Fruit fly (Drosophila melanogaster) whole organism, embryonic: ENCODE results near the gene CG10510.
A peak's percentile ranks its signal among the peaks of the same experiment; 100 is the strongest.

Source experiments
- Asciz ChIP-seq: fragments of 200-800 bp; sonication (Bioruptor generic); optimal IDR thresholded peaks from 2 replicates; lab custom pipeline; 2017; ENCODE audit warnings: missing biosample characterization, mild to moderate bottlenecking, missing genetic modification characterization, missing genetic modification reagents
- BEAF-32 ChIP-seq: fragments of 200-800 bp; sonication (Bioruptor generic); optimal IDR thresholded peaks from 3 replicates; lab custom pipeline; 2017; ENCODE audit warnings: missing biosample characterization, missing genetic modification characterization, mild to moderate bottlenecking, moderate library complexity, missing genetic modification reagents
- CG11723 ChIP-seq: fragments of 200-800 bp; sonication (Bioruptor generic); optimal IDR thresholded peaks from 2 replicates; lab custom pipeline; 2017; ENCODE audit warnings: missing biosample characterization, mild to moderate bottlenecking, missing genetic modification characterization
- CG12391 ChIP-seq: fragments of 200-800 bp; sonication (Bioruptor generic); optimal IDR thresholded peaks from 3 replicates; lab custom pipeline; 2018; ENCODE audit warnings: missing biosample characterization, mild to moderate bottlenecking, missing genetic modification characterization, moderate library complexity
- CG12659 ChIP-seq: fragments of 200-800 bp; sonication (Bioruptor generic); optimal IDR thresholded peaks from 3 replicates; lab custom pipeline; 2017; ENCODE audit warnings: mild to moderate bottlenecking, missing biosample characterization, missing genetic modification reagents, missing genetic modification characterization
- CG13287 ChIP-seq: fragments of 200-800 bp; sonication (Bioruptor generic); IDR thresholded peaks from 2 replicates; pipeline ENCODE4 v1.3.6; 2022; ENCODE audit warnings: missing biosample characterization, missing genetic modification characterization; ENCODE audit not compliant: partially characterized antibody
- CG13424 ChIP-seq: fragments of 200-800 bp; sonication (Bioruptor generic); optimal IDR thresholded peaks from 2 replicates; lab custom pipeline; 2019; ENCODE audit warnings: missing biosample characterization, mild to moderate bottlenecking, missing genetic modification characterization, moderate library complexity
- CG14050 ChIP-seq: fragments of 200-800 bp; sonication (Bioruptor generic); IDR thresholded peaks from 3 replicates; pipeline ENCODE4 v1.3.6; 2022; ENCODE audit warnings: missing biosample characterization, missing genetic modification characterization
- CG15696 ChIP-seq: fragments of 200-800 bp; sonication (Bioruptor generic); optimal IDR thresholded peaks from 2 replicates; lab custom pipeline; 2019; ENCODE audit warnings: missing biosample characterization, mild to moderate bottlenecking, missing genetic modification characterization, moderate library complexity
- CG17361 ChIP-seq: fragments of 200-800 bp; sonication (Bioruptor generic); IDR thresholded peaks from 3 replicates; pipeline ENCODE4 v1.3.6; 2022; ENCODE audit warnings: missing biosample characterization, missing genetic modification characterization
- CG17912 ChIP-seq: fragments of 200-800 bp; sonication (Bioruptor generic); optimal IDR thresholded peaks from 2 replicates; lab custom pipeline; 2018; ENCODE audit warnings: missing biosample characterization, mild to moderate bottlenecking, missing genetic modification characterization
- CG18476 ChIP-seq: fragments of 200-800 bp; sonication (Bioruptor generic); optimal IDR thresholded peaks from 2 replicates; lab custom pipeline; 2016; ENCODE audit warnings: missing biosample characterization, mild to moderate bottlenecking, missing genetic modification characterization
- CG2712 ChIP-seq: fragments of 200-800 bp; optimal IDR thresholded peaks from 3 replicates; lab custom pipeline; 2019; ENCODE audit warnings: missing biosample characterization, mild to moderate bottlenecking, missing genetic modification characterization, moderate library complexity
- CG2875 ChIP-seq: fragments of 200-800 bp; sonication (Bioruptor generic); optimal IDR thresholded peaks from 2 replicates; lab custom pipeline; 2017; ENCODE audit warnings: missing biosample characterization, mild to moderate bottlenecking, missing genetic modification characterization, missing genetic modification reagents
- CG31441 ChIP-seq: fragments of 200-800 bp; sonication (Bioruptor generic); IDR thresholded peaks from 2 replicates; pipeline ENCODE4 v1.3.6; 2022; ENCODE audit warnings: missing biosample characterization, missing genetic modification characterization
- CG32532 ChIP-seq: fragments of 200-800 bp; sonication (Bioruptor generic); IDR thresholded peaks from 2 replicates; pipeline ENCODE4 v1.3.6; 2022; ENCODE audit warnings: missing biosample characterization, missing genetic modification characterization
- CG34422 ChIP-seq: fragments of 200-800 bp; sonication (Bioruptor generic); IDR thresholded peaks from 3 replicates; pipeline ENCODE4 v1.3.6; 2022; ENCODE audit warnings: missing biosample characterization, missing genetic modification characterization
- CG7987 ChIP-seq: fragments of 200-800 bp; sonication (Bioruptor generic); optimal IDR thresholded peaks from 2 replicates; lab custom pipeline; 2018; ENCODE audit warnings: missing biosample characterization, mild to moderate bottlenecking, missing genetic modification characterization, moderate library complexity
- CG8290 ChIP-seq, 3 experiments: fragments of 200-800 bp; sonication (Bioruptor generic); optimal IDR thresholded peaks; 2 replicates each; lab custom pipeline; 2016 to 2019; ENCODE audit warnings: missing biosample characterization in 3 of 3, missing genetic modification characterization in 3 of 3, mild to moderate bottlenecking in 2 of 3, moderate library complexity in 1 of 3
- CkIIα-i1 ChIP-seq: fragments of 200-800 bp; sonication (Bioruptor generic); IDR thresholded peaks from 2 replicates; pipeline ENCODE4 v1.3.6; 2022; ENCODE audit warnings: missing biosample characterization, missing genetic modification characterization
- CoRest ChIP-seq: fragments of 200-800 bp; sonication (Bioruptor generic); optimal IDR thresholded peaks from 3 replicates; lab custom pipeline; 2018; ENCODE audit warnings: missing biosample characterization, mild to moderate bottlenecking, missing genetic modification characterization, moderate library complexity
- CrebB ChIP-seq: fragments of 200-800 bp; sonication (Bioruptor generic); optimal IDR thresholded peaks from 3 replicates; lab custom pipeline; 2018; ENCODE audit warnings: missing biosample characterization, mild to moderate bottlenecking, missing genetic modification characterization
- Ets65A ChIP-seq: fragments of 200-800 bp; sonication (Bioruptor generic); peaks from one replicate; lab custom pipeline; 2016; ENCODE audit warnings: missing biosample characterization, missing genetic modification characterization
- Fer2 ChIP-seq: fragments of 200-800 bp; sonication (Bioruptor generic); optimal IDR thresholded peaks from 2 replicates; lab custom pipeline; 2018; ENCODE audit warnings: missing biosample characterization, mild to moderate bottlenecking, missing genetic modification characterization, moderate library complexity
- Hr51 ChIP-seq, 2 experiments: fragments of 200-800 bp; sonication (Bioruptor generic); optimal IDR thresholded peaks; 2 replicates in 1 of 2; 3 replicates in 1 of 2; lab custom pipeline; 2016 to 2018; ENCODE audit warnings: missing biosample characterization in 2 of 2, missing genetic modification characterization in 2 of 2, mild to moderate bottlenecking in 1 of 2, moderate library complexity in 1 of 2
- Lhr ChIP-seq: fragments of 200-800 bp; sonication (Bioruptor generic); optimal IDR thresholded peaks from 3 replicates; lab custom pipeline; 2017; ENCODE audit warnings: mild to moderate bottlenecking, missing biosample characterization, missing genetic modification reagents, missing genetic modification characterization
- Pdp1 ChIP-seq, 2 experiments: fragments of 200-800 bp; sonication (Bioruptor generic); optimal IDR thresholded peaks; 3 replicates each; lab custom pipeline; 2016; ENCODE audit warnings: missing biosample characterization in 2 of 2, missing genetic modification characterization in 2 of 2, mild to moderate bottlenecking in 1 of 2, moderate library complexity in 1 of 2
- Rfx ChIP-seq: fragments of 200-800 bp; sonication (Bioruptor generic); IDR thresholded peaks from 2 replicates; pipeline ENCODE4 v1.3.6; 2022; ENCODE audit warnings: missing biosample characterization, missing genetic modification characterization
- TFAM ChIP-seq: fragments of 200-800 bp; sonication (Bioruptor generic); optimal IDR thresholded peaks from 2 replicates; lab custom pipeline; 2017; ENCODE audit warnings: missing biosample characterization, missing genetic modification characterization, inconsistent platforms
- ase ChIP-seq: fragments of 200-800 bp; sonication (Bioruptor generic); IDR thresholded peaks from 3 replicates; pipeline ENCODE4 v1.3.6; 2022; ENCODE audit warnings: missing biosample characterization, missing genetic modification characterization
- bbx ChIP-seq: fragments of 200-800 bp; sonication (Bioruptor generic); IDR thresholded peaks from 2 replicates; pipeline ENCODE4 v1.3.6; 2022; ENCODE audit warnings: missing biosample characterization, missing genetic modification characterization; ENCODE audit not compliant: partially characterized antibody
- crp ChIP-seq, 2 experiments: fragments of 200-800 bp; sonication (Bioruptor generic); optimal IDR thresholded peaks; 2 replicates in 1 of 2; 3 replicates in 1 of 2; lab custom pipeline; 2017; ENCODE audit warnings: missing biosample characterization in 2 of 2, missing genetic modification characterization in 2 of 2, mild to moderate bottlenecking in 1 of 2, moderate library complexity in 1 of 2
- dmrt11E ChIP-seq: fragments of 200-800 bp; sonication (Bioruptor generic); optimal IDR thresholded peaks from 3 replicates; lab custom pipeline; 2018; ENCODE audit warnings: missing biosample characterization, mild to moderate bottlenecking, missing genetic modification characterization, moderate library complexity
- dysf ChIP-seq: fragments of 200-800 bp; sonication (Bioruptor generic); IDR thresholded peaks from 3 replicates; pipeline ENCODE4 v1.3.6; 2022; ENCODE audit warnings: missing biosample characterization, missing genetic modification characterization
- exex ChIP-seq: fragments of 200-800 bp; sonication (Bioruptor generic); optimal IDR thresholded peaks from 4 replicates; lab custom pipeline; 2018; ENCODE audit warnings: missing biosample characterization, mild to moderate bottlenecking, missing genetic modification characterization, moderate library complexity
- gt ChIP-seq: fragments of 200-800 bp; sonication (Bioruptor generic); IDR thresholded peaks from 2 replicates; pipeline ENCODE4 v1.3.6; 2022; ENCODE audit warnings: missing biosample characterization, missing genetic modification characterization
- jumu ChIP-seq: fragments of 200-800 bp; sonication (Bioruptor generic); optimal IDR thresholded peaks from 3 replicates; lab custom pipeline; 2016; ENCODE audit warnings: missing biosample characterization, missing genetic modification characterization
- lbe ChIP-seq: fragments of 200-800 bp; sonication (Bioruptor generic); optimal IDR thresholded peaks from 2 replicates; lab custom pipeline; 2016; ENCODE audit warnings: missing biosample characterization, mild to moderate bottlenecking, missing genetic modification characterization
- mirr ChIP-seq: fragments of 200-800 bp; sonication (Bioruptor generic); optimal IDR thresholded peaks from 3 replicates; lab custom pipeline; 2018; ENCODE audit warnings: missing biosample characterization, mild to moderate bottlenecking, missing genetic modification characterization
- otp ChIP-seq: fragments of 200-800 bp; sonication (Bioruptor generic); IDR thresholded peaks from 3 replicates; pipeline ENCODE4, ENCODE4 v1.3.6; 2022; ENCODE audit warnings: missing biosample characterization, missing genetic modification characterization
- peb ChIP-seq: fragments of 200-800 bp; sonication (Bioruptor generic); IDR thresholded peaks from 2 replicates; pipeline ENCODE4 v1.3.6; 2022; ENCODE audit warnings: missing biosample characterization, missing genetic modification characterization
- sens-2 ChIP-seq: fragments of 200-800 bp; sonication (Bioruptor generic); IDR thresholded peaks from 2 replicates; pipeline ENCODE4 v1.3.6; 2022; ENCODE audit warnings: missing biosample characterization, missing genetic modification characterization
- sisA ChIP-seq: fragments of 200-800 bp; sonication (Bioruptor generic); IDR thresholded peaks from 2 replicates; pipeline ENCODE4 v1.3.6; 2022; ENCODE audit warnings: missing biosample characterization, missing genetic modification characterization
- stwl ChIP-seq: fragments of 200-800 bp; sonication (Bioruptor generic); optimal IDR thresholded peaks from 3 replicates; lab custom pipeline; 2018; ENCODE audit warnings: missing biosample characterization, mild to moderate bottlenecking, missing genetic modification characterization, moderate library complexity
- tgo ChIP-seq: fragments of 200-800 bp; sonication (Bioruptor generic); IDR thresholded peaks from 3 replicates; pipeline ENCODE4 v1.3.6; 2022; ENCODE audit warnings: missing biosample characterization, missing genetic modification characterization
- usp ChIP-seq: fragments of >200 bp; optimal IDR thresholded peaks from 2 replicates; lab custom pipeline; 2017; ENCODE audit warnings: missing biosample characterization, missing genetic modification characterization
- vfl ChIP-seq: fragments of 200-800 bp; sonication (Bioruptor generic); optimal IDR thresholded peaks from 2 replicates; lab custom pipeline; 2016; ENCODE audit warnings: missing biosample characterization, missing genetic modification characterization
- wek ChIP-seq: fragments of 200-800 bp; sonication (Bioruptor generic); optimal IDR thresholded peaks from 3 replicates; lab custom pipeline; 2018; ENCODE audit warnings: missing biosample characterization, mild to moderate bottlenecking, missing genetic modification characterization, moderate library complexity

Gene CG10510

dm6 chr3L:21205496-21205824 lies 4.4 kb downstream of the CG10510 start (continued):
- TF ChIP-seq stwl (tag; lab: Kevin White, UChicago) (no peak), Ets65A (peak; percentile 42), usp (no peak), CG14050 (GFP tag; lab: Robert Waterston, UW) (no peak), TFAM (GFP tag; lab: Kevin White, UChicago) (no peak), CG17912 (GFP tag; lab: Kevin White, UChicago) (no peak), crp (GFP tag; optimal IDR thresholded peaks at IDR 0.05; lab: Kevin White, UChicago) (no peak), CG13287 (GFP tag; lab: Robert Waterston, UW) (no peak; the same call in 1 of the 2 replicates), CG2875 (GFP tag; lab: Kevin White, UChicago) (no peak), CG31441 (GFP tag; lab: Robert Waterston, UW) (no peak), Rfx (GFP tag; lab: Robert Waterston, UW) (peak; percentile 47; the same call in 1 of the 2 replicates), BEAF-32 (GFP tag; lab: Kevin White, UChicago) (no peak), CG18476 (GFP tag; lab: Kevin White, UChicago) (no peak), ase (GFP tag; lab: Robert Waterston, UW) (no peak), lbe (no peak), Hr51 (GFP tag; optimal IDR thresholded peaks at IDR 0.05; lab: Kevin White, UChicago) (no peak), CkIIα-i1 (no peak), wek (GFP tag; lab: Kevin White, UChicago) (no peak), CG17361 (GFP tag; lab: Robert Waterston, UW) (no peak), Lhr (no peak), sisA (GFP tag; lab: Robert Waterston, UW) (no peak), vfl (GFP tag; lab: Kevin White, UChicago) (no peak)

DNA sequence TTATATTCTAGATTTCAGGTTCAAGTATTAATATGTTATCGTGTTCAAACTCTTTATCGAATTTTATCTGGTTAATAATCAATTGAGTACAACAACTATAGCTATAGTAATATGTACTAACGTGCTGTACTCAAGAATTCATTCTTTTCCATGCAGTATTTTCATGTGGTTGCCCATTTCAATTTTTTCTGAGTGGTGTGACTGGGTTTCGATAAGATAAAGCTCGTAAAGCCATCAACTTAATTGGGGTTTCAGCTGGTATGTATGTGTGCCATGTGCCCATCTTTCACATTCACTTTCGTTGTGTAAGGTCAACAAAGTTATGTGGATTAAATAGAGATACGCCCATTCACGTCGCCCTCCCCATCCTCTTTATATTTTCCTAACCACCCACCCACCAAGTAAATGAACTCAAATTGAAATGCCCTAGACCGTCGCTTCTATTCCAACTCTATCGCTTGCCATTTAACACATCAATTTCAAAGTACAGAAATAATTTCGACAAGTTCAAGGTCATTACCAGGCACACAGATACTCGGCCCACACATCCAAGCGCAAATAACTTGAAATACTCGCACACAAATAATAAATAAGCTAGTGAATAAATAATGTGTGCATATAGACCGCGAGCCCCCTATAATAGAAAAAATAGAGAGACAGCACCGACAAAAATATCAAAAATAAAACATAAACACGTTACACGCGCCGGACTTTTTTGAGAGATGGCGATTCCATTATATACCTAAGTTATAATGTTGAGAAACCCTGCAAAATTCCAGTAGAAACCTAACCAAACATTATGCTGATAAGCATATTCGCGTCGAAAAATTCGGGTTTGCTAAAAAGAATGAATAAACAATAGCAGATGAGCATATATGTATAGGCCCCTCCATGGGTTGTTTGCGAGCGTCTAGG lies 5.0 kb downstream of the CG10510 start:
- TF ChIP-seq CG2712 (no peak), CG15696 (tag; lab: Kevin White, UChicago) (peak; percentile 46), dmrt11E (tag; lab: Kevin White, UChicago) (peak; percentile 45), CG12659 (peak; percentile 14), sens-2 (no peak), bbx (GFP tag; lab: Robert Waterston, UW) (no peak), peb (no peak), dysf (peak; percentile 31; the same call in 1 of the 3 replicates), jumu (GFP tag; lab: Kevin White, UChicago) (no peak), Pdp1 (GFP tag; optimal IDR thresholded peaks at IDR 0.05; lab: Kevin White, UChicago) (peak in 1 of 2 experiments; percentile 73), CG13424 (tag; lab: Kevin White, UChicago) (peak; percentile 1), CG7987 (GFP tag; lab: Kevin White, UChicago) (peak; percentile 18), gt (GFP tag; lab: Robert Waterston, UW) (no peak), CG34422 (no peak), CG12391 (tag; lab: Kevin White, UChicago) (peak; percentile 11), CG32532 (GFP tag; lab: Robert Waterston, UW) (peak; percentile 35; the same call in 1 of the 2 replicates), otp (GFP tag; lab: Robert Waterston, UW) (no peak), CoRest (tag; lab: Kevin White, UChicago) (peak; percentile 5), tgo (GFP tag; lab: Robert Waterston, UW) (no peak), exex (tag; lab: Kevin White, UChicago) (peak; percentile 78), Asciz (GFP tag; lab: Kevin White, UChicago) (peak; percentile 34), CG11723 (GFP tag; lab: Kevin White, UChicago) (no peak), mirr (GFP tag; lab: Kevin White, UChicago) (peak; percentile 39), CrebB (tag; lab: Kevin White, UChicago) (peak; percentile 22), Fer2 (tag; lab: Kevin White, UChicago) (peak; percentile 17), CG8290 (GFP tag; optimal IDR thresholded peaks at IDR 0.05; lab: Kevin White, UChicago) (no peak), CG8290 (tag; optimal IDR thresholded peaks at IDR 0.05; lab: Kevin White, UChicago) (peak in 1 of 2 experiments; percentile 33)
